Fruit fly (Drosophila melanogaster) whole organism: Measurements from ENCODE around the gene CG8833.

Source experiments
- CG8478 ChIP-seq: fragments of >200 bp; optimal IDR thresholded peaks from 2 replicates; lab custom pipeline; 2018; ENCODE audit warnings: inconsistent platforms
- EcR ChIP-seq, 2 experiments: fragments of >200 bp; optimal IDR thresholded peaks; 2 replicates each; lab custom pipeline; 2017; ENCODE audit warnings: missing biosample characterization in 2 of 2, missing genetic modification characterization in 2 of 2, missing genetic modification reagents in 2 of 2
- pan ChIP-seq: fragments of >200 bp; optimal IDR thresholded peaks from 2 replicates; lab custom pipeline; 2017
- psq ChIP-seq: fragments of >200 bp; optimal IDR thresholded peaks from 2 replicates; lab custom pipeline; 2017

dm6 chr3L:13877904-13878303, 50.9 kb downstream of the CG8833 start:
- TF ChIP-seq psq (no peak), EcR (GFP tag; optimal IDR thresholded peaks at IDR 0.05; lab: Kevin White, UChicago) (no peak), pan (lab: Kevin White, UChicago) (no peak), CG8478 (lab: Kevin White, UChicago) (no peak)
